Fruit fly (Drosophila melanogaster): ENCODE measurements around the gene Cpr67Fb.

Gene Cpr67Fb

DNA sequence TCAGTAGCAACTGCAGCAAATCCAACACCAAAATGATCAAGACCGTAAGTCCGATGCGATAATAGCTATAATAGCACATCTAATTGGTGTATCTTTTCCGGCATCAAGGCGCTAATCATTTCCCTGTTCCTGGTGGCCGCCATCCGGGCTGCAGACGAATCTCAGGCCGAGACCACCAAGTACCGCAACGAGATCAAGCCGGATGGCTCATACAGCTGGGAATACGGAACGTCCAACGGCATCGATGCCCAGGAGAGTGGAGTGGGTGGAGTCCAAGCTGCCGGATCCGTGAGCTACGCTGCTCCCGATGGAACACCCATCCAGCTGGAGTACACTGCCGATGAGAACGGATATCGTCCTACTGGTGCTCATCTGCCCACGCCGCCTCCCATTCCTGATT lies at the start of gene Cpr67Fb:
Gene Cpr67Fb (plus strand): TSS at position 15 of the 400 bp plus-strand sequence.
- TF ChIP-seq Eip75B (GFP tag; optimal IDR thresholded peaks at IDR 0.05) (no peak), CG6163 (GFP tag; IDR thresholded peaks at IDR 0.05) (no peak), Lpt (GFP tag; optimal IDR thresholded peaks at IDR 0.05) (no peak), Gug (GFP tag; IDR thresholded peaks at IDR 0.05) (no peak), CG32006 (GFP tag; optimal IDR thresholded peaks at IDR 0.05) (no peak), svp (GFP tag) (no peak), salr (GFP tag; optimal IDR thresholded peaks at IDR 0.05) (no peak), CG6792 (GFP tag; optimal IDR thresholded peaks at IDR 0.05) (no peak), ss (GFP tag; optimal IDR thresholded peaks at IDR 0.05) (no peak), fd85E (GFP tag; optimal IDR thresholded peaks at IDR 0.05) (no peak), CG8119 (GFP tag; IDR thresholded peaks at IDR 0.05) (no peak), CG6854 (GFP tag; optimal IDR thresholded peaks at IDR 0.05) (no peak), esn (GFP tag; optimal IDR thresholded peaks at IDR 0.05) (no peak), Eip78C (GFP tag) (no peak), acj6 (GFP tag; optimal IDR thresholded peaks at IDR 0.05) (no peak), spab (GFP tag; optimal IDR thresholded peaks at IDR 0.05) (no peak)

DNA sequence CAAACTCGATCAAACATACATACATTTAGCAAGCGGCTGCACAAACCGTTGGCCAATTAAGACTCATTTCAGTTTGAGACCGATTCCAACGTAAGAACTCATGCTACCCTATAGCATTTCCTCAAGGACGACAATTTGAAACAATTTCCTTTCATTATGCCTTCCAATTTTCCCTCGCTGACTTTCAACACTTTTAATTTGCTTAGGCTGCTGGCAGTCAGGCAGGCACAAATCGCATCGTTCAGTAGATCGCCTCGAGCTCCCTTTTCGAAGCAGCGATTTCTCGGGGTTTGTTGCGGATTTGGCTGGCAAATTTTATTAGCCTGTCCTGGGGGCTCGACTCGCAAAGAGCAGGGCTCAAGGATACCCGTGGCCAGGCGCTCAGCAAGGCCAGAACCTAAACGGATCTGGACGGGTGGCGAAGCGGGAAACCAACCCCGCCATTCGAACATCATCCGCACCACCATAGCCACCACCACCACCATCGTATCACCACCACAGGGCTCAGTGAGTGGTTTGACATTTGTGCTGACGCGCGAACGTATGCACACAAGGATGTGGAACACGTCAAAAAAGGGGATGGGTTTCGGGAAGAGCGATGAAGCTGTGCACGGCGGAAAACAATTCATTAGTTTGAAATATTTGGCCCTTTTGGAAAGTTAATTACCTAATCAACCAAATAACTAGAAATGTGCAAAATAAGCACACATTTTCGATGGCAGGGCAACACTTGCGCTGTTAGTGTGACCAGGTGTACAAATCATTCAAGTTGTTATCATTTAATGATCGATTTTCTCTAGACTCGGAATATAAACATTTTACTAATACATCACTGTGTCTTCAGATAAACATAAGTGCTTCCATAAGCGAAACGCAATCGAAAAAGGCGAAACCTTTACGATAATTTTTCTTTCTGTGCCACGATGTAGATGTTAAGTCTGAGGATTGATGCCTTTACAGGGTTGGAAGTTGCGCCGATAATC lies 49.1 kb upstream of the Cpr67Fb start:
- TF ChIP-seq cyc (GFP tag; optimal IDR thresholded peaks at IDR 0.05) (peak; percentile 19), Eip75B (GFP tag; optimal IDR thresholded peaks at IDR 0.05) (no peak), Hr4 (GFP tag; optimal IDR thresholded peaks at IDR 0.05) (no peak), achi (GFP tag; optimal IDR thresholded peaks at IDR 0.05) (no peak), ss (GFP tag; optimal IDR thresholded peaks at IDR 0.05) (no peak), Gug (GFP tag; IDR thresholded peaks at IDR 0.05) (no peak), CG16779 (tag; optimal IDR thresholded peaks at IDR 0.05) (no peak), CG32006 (GFP tag; optimal IDR thresholded peaks at IDR 0.05) (no peak), dac (GFP tag; optimal IDR thresholded peaks at IDR 0.05) (no peak), Eip93F (GFP tag; optimal IDR thresholded peaks at IDR 0.05) (no peak), Blimp-1 (GFP tag; optimal IDR thresholded peaks at IDR 0.05) (no peak), fd85E (GFP tag; optimal IDR thresholded peaks at IDR 0.05) (no peak), dsx (GFP tag; optimal IDR thresholded peaks at IDR 0.05; ENCODE audit: poor library complexity, severe bottlenecking) (no peak), eg (GFP tag; IDR thresholded peaks at IDR 0.05) (no peak), CG7368 (GFP tag; optimal IDR thresholded peaks at IDR 0.05) (no peak), CG6276 (GFP tag; optimal IDR thresholded peaks at IDR 0.05) (no peak), CG11294 (GFP tag; IDR thresholded peaks at IDR 0.05) (no peak), Sox15 (GFP tag; optimal IDR thresholded peaks at IDR 0.05) (no peak), CG11762 (GFP tag; optimal IDR thresholded peaks at IDR 0.05; ENCODE audit: insufficient read depth) (no peak), vri (GFP tag; optimal IDR thresholded peaks at IDR 0.05) (no peak), Ets21C (GFP tag; optimal IDR thresholded peaks at IDR 0.05) (no peak), CG6854 (GFP tag; optimal IDR thresholded peaks at IDR 0.05) (no peak), CG1621 (tag; optimal IDR thresholded peaks at IDR 0.05) (no peak), CG31627 (GFP tag; optimal IDR thresholded peaks at IDR 0.05) (peak; percentile 49), CG9139 (GFP tag; optimal IDR thresholded peaks at IDR 0.05) (no peak), CG8632 (GFP tag; optimal IDR thresholded peaks at IDR 0.05) (peak; percentile 7), OdsH (GFP tag; optimal IDR thresholded peaks at IDR 0.05) (peak; percentile 8), CG8119 (GFP tag; IDR thresholded peaks at IDR 0.05) (no peak), CG3919 (GFP tag; optimal IDR thresholded peaks at IDR 0.05) (peak; percentile 16), esn (GFP tag; optimal IDR thresholded peaks at IDR 0.05) (peak; percentile 52), CG10631 (GFP tag; optimal IDR thresholded peaks at IDR 0.05) (peak; percentile 2), salr (GFP tag; optimal IDR thresholded peaks at IDR 0.05) (no peak), Eip78C (GFP tag) (peak; percentile 77), Hr39 (GFP tag; optimal IDR thresholded peaks at IDR 0.05) (peak; percentile 22), CG8319 (GFP tag; optimal IDR thresholded peaks at IDR 0.05) (no peak), Sox14 (GFP tag; optimal IDR thresholded peaks at IDR 0.05) (no peak), Smox (GFP tag; optimal IDR thresholded peaks at IDR 0.05) (peak; percentile 30), Sox102F (GFP tag; optimal IDR thresholded peaks at IDR 0.05) (peak; percentile 14), svp (GFP tag) (peak; percentile 81), Lpt (GFP tag; optimal IDR thresholded peaks at IDR 0.05) (no peak), CG3032 (tag; optimal IDR thresholded peaks at IDR 0.05) (no peak), spab (GFP tag; optimal IDR thresholded peaks at IDR 0.05) (no peak), lz (GFP tag; optimal IDR thresholded peaks at IDR 0.05) (peak; percentile 37)

Measured in whole organism, prepupa.